Fruit fly (Drosophila melanogaster): ENCODE data around the gene CG33116.
A peak's percentile ranks its signal among the peaks of the same experiment; 100 is the strongest.

DNA sequence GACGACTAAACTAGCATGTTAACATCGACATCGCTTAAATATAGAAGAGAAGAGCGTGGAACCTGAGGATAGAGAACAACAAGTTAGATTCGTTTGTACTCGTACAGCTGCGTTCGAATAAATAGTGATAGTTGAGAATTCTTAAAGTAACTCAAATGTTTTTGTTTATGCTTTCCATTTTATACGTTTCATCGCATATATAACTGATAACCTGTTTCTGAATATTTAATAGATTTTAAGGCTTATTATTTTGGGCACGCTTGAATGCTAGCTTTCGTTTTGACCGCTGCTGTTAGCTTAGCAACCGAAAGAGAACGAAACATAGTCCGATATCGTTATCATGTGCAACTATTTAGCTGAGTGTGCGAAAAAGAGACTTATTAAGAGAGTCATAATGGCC is 5.0 kb upstream of the CG33116 start:
- TF ChIP-seq CG6854 (GFP tag; optimal IDR thresholded peaks at IDR 0.05) (no peak), topi (GFP tag; optimal IDR thresholded peaks at IDR 0.05) (peak; percentile 71), lz (GFP tag; optimal IDR thresholded peaks at IDR 0.05) (peak; percentile 77), svp (GFP tag) (no peak)
